Worm (Caenorhabditis elegans) whole organism, early embryonic: ENCODE measurements around the gene hsp-3.

ENCODE experiments used
- B0310.2 ChIP-seq: sonication (generic microtip); optimal IDR thresholded peaks from 2 replicates; lab custom pipeline; 2016; ENCODE audit warnings: mild to moderate bottlenecking, missing genetic modification characterization, missing compliant biosample characterization
- aly-1 ChIP-seq: sonication (generic microtip); optimal IDR thresholded peaks from 2 replicates; lab custom pipeline; 2016; ENCODE audit warnings: missing genetic modification characterization, missing compliant biosample characterization
- ceh-13 ChIP-seq: fragments of 200-800 bp; sonication (Bioruptor generic); optimal IDR thresholded peaks from 2 replicates; lab custom pipeline; 2018; ENCODE audit warnings: mild to moderate bottlenecking, missing genetic modification characterization, missing compliant biosample characterization
- flt-1 ChIP-seq: fragments of 200-800 bp; sonication (Bioruptor generic); IDR thresholded peaks from 2 replicates; pipeline ENCODE4 v1.3.6; 2022; ENCODE audit warnings: missing genetic modification characterization, missing compliant biosample characterization
- pes-1 ChIP-seq: fragments of 200-800 bp; sonication (Bioruptor generic); IDR thresholded peaks from 2 replicates; pipeline ENCODE4 v1.3.6; 2022; ENCODE audit warnings: missing genetic modification reagents, missing genetic modification characterization, missing compliant biosample characterization
- scrt-1 ChIP-seq: fragments of 200-800 bp; sonication (Bioruptor generic); IDR thresholded peaks from 2 replicates; pipeline ENCODE4 v1.3.6; 2022; ENCODE audit warnings: missing genetic modification characterization, missing compliant biosample characterization

ce11 chrX:6091967-6092366, at the start of gene hsp-3:
- no peak for TF ChIP-seq pes-1 (GFP tag; lab: Robert Waterston, UW)
- TF ChIP-seq ceh-13 (GFP tag; lab: Kevin White, UChicago) = no peak
- peak; percentile 49 for TF ChIP-seq B0310.2 (tag; lab: Kevin White, UChicago)
- no peak for TF ChIP-seq scrt-1 (GFP tag; lab: Robert Waterston, UW)
- peak; percentile 55 for TF ChIP-seq aly-1 (tag; lab: Kevin White, UChicago)
- TF ChIP-seq flt-1 (GFP tag; lab: Robert Waterston, UW) = 0 out of 2 replicates have a peak, but pooled peaks have one; percentile 36
